Fruit fly (Drosophila melanogaster) whole organism, embryonic: ENCODE measurements around the gene Spc105R.

ENCODE experiments used
- Adf1 ChIP-seq: fragments of 200-800 bp; sonication (Bioruptor generic); IDR thresholded peaks from 2 replicates; pipeline ENCODE4 v1.3.6; 2022; ENCODE audit warnings: missing biosample characterization, missing genetic modification characterization
- CG10274 ChIP-seq: fragments of 200-800 bp; sonication (Bioruptor generic); optimal IDR thresholded peaks from 3 replicates; lab custom pipeline; 2017; ENCODE audit warnings: missing biosample characterization, mild to moderate bottlenecking, missing genetic modification characterization
- CG11085 ChIP-seq: fragments of 200-800 bp; sonication (Bioruptor generic); IDR thresholded peaks from 2 replicates; pipeline ENCODE4 v1.3.6; 2022; ENCODE audit warnings: missing biosample characterization, missing genetic modification characterization
- CG13424 ChIP-seq: fragments of 200-800 bp; sonication (Bioruptor generic); optimal IDR thresholded peaks from 2 replicates; lab custom pipeline; 2019; ENCODE audit warnings: missing biosample characterization, mild to moderate bottlenecking, missing genetic modification characterization, moderate library complexity
- CG13624 ChIP-seq: fragments of 200-800 bp; sonication (Bioruptor generic); optimal IDR thresholded peaks from 2 replicates; lab custom pipeline; 2016; ENCODE audit warnings: missing biosample characterization, missing genetic modification characterization
- CG15269 ChIP-seq: fragments of 200-800 bp; sonication (Bioruptor generic); optimal IDR thresholded peaks from 2 replicates; lab custom pipeline; 2018; ENCODE audit warnings: missing biosample characterization, mild to moderate bottlenecking, missing genetic modification characterization, moderate library complexity
- CG15479 ChIP-seq: fragments of 200-800 bp; sonication (Bioruptor generic); optimal IDR thresholded peaks from 3 replicates; lab custom pipeline; 2019; ENCODE audit warnings: missing biosample characterization, mild to moderate bottlenecking, missing genetic modification characterization, moderate library complexity
- CG17359 ChIP-seq: fragments of 200-800 bp; sonication (Bioruptor generic); optimal IDR thresholded peaks from 3 replicates; lab custom pipeline; 2018; ENCODE audit warnings: missing biosample characterization, mild to moderate bottlenecking, missing genetic modification characterization, moderate library complexity
- CG18011 ChIP-seq: fragments of 200-800 bp; sonication (Bioruptor generic); optimal IDR thresholded peaks from 2 replicates; lab custom pipeline; 2017; ENCODE audit warnings: missing biosample characterization, missing genetic modification characterization, mild to moderate bottlenecking, moderate library complexity, missing genotype
- CG1832 ChIP-seq: fragments of 200-800 bp; sonication (Bioruptor generic); optimal IDR thresholded peaks from 2 replicates; lab custom pipeline; 2017; ENCODE audit warnings: missing biosample characterization, mild to moderate bottlenecking, missing genetic modification characterization, inconsistent platforms
- CG31441 ChIP-seq: fragments of 200-800 bp; sonication (Bioruptor generic); IDR thresholded peaks from 2 replicates; pipeline ENCODE4 v1.3.6; 2022; ENCODE audit warnings: missing biosample characterization, missing genetic modification characterization
- CG32772 ChIP-seq: fragments of 200-800 bp; sonication (Bioruptor generic); IDR thresholded peaks from 2 replicates; pipeline ENCODE4 v1.3.6; 2022; ENCODE audit warnings: missing biosample characterization, missing genetic modification characterization
- CG34376 ChIP-seq: fragments of 200-800 bp; sonication (Bioruptor generic); optimal IDR thresholded peaks from 2 replicates; lab custom pipeline; 2018; ENCODE audit warnings: missing biosample characterization, mild to moderate bottlenecking, missing genetic modification characterization
- CG3995 ChIP-seq: fragments of 200-800 bp; sonication (Bioruptor generic); optimal IDR thresholded peaks from 3 replicates; lab custom pipeline; 2016; ENCODE audit warnings: missing biosample characterization, missing genetic modification characterization
- CG4617 ChIP-seq: fragments of 200-800 bp; sonication (Bioruptor generic); optimal IDR thresholded peaks from 3 replicates; lab custom pipeline; 2016; ENCODE audit warnings: missing biosample characterization, missing genetic modification characterization, borderline replicate concordance
- CG6175 ChIP-seq: fragments of 200-800 bp; sonication (Bioruptor generic); IDR thresholded peaks from 3 replicates; pipeline ENCODE4 v1.3.6; 2022; ENCODE audit warnings: missing biosample characterization, missing genetic modification characterization
- CG7271 ChIP-seq: fragments of 200-800 bp; sonication (Bioruptor generic); optimal IDR thresholded peaks from 2 replicates; lab custom pipeline; 2018; ENCODE audit warnings: missing biosample characterization, mild to moderate bottlenecking, missing genetic modification characterization, moderate library complexity
- CG7786 ChIP-seq: fragments of 200-800 bp; sonication (Bioruptor generic); optimal IDR thresholded peaks from 2 replicates; lab custom pipeline; 2016; ENCODE audit warnings: missing biosample characterization, missing genetic modification characterization
- CG9609 ChIP-seq: fragments of 200-800 bp; sonication (Bioruptor generic); optimal IDR thresholded peaks from 3 replicates; lab custom pipeline; 2016; ENCODE audit warnings: missing biosample characterization, missing genetic modification characterization
- Dip2 ChIP-seq: fragments of 200-800 bp; sonication (Bioruptor generic); IDR thresholded peaks from 2 replicates; pipeline ENCODE4 v1.3.6; 2022; ENCODE audit warnings: missing biosample characterization, missing genetic modification characterization
- Dref ChIP-seq: fragments of 200-800 bp; sonication (Bioruptor generic); IDR thresholded peaks from 2 replicates; pipeline ENCODE4 v1.3.6; 2022; ENCODE audit warnings: missing biosample characterization, missing genetic modification characterization
- E2f1 ChIP-seq: fragments of 200-800 bp; sonication (Bioruptor generic); IDR thresholded peaks from 2 replicates; pipeline ENCODE4 v1.3.6; 2022; ENCODE audit warnings: missing biosample characterization, missing genetic modification characterization
- Gug ChIP-seq: fragments of 200-800 bp; sonication (Bioruptor generic); IDR thresholded peaks from 4 replicates; pipeline ENCODE4 v1.3.6; 2022; ENCODE audit warnings: missing biosample characterization, missing genetic modification characterization
- H15 ChIP-seq: fragments of 200-800 bp; sonication (Bioruptor generic); IDR thresholded peaks from 3 replicates; pipeline ENCODE4 v1.3.6; 2022; ENCODE audit warnings: missing biosample characterization, missing genetic modification characterization
- HLH3B ChIP-seq: fragments of 200-800 bp; sonication (Bioruptor generic); IDR thresholded peaks from 2 replicates; pipeline ENCODE4 v1.3.6; 2022; ENCODE audit warnings: missing biosample characterization, missing genetic modification characterization
- Hr78 ChIP-seq, 2 experiments: fragments of 200-800 bp in 1 of 2; fragments of >200 bp in 1 of 2; sonication (Bioruptor generic) in 1 of 2; optimal IDR thresholded peaks; 2 replicates each; lab custom pipeline; 2017 to 2019; ENCODE audit warnings: missing biosample characterization in 2 of 2, missing genetic modification characterization in 2 of 2, mild to moderate bottlenecking in 1 of 2, moderate library complexity in 1 of 2
- Hsf ChIP-seq: fragments of 200-800 bp; sonication (Bioruptor generic); optimal IDR thresholded peaks from 3 replicates; lab custom pipeline; 2016; ENCODE audit warnings: missing biosample characterization, missing genetic modification characterization
- Nf-YB ChIP-seq: fragments of 200-800 bp; sonication (Bioruptor generic); optimal IDR thresholded peaks from 3 replicates; lab custom pipeline; 2019; ENCODE audit warnings: missing biosample characterization, mild to moderate bottlenecking, missing genetic modification characterization, moderate library complexity
- Optix ChIP-seq: fragments of 200-800 bp; sonication (Bioruptor generic); IDR thresholded peaks from 3 replicates; pipeline ENCODE4 v1.3.6; 2022; ENCODE audit warnings: missing biosample characterization, missing genetic modification characterization
- Sin3A ChIP-seq: fragments of >200 bp; optimal IDR thresholded peaks from 2 replicates; lab custom pipeline; 2018
- Xbp1 ChIP-seq: fragments of 200-800 bp; sonication (Bioruptor generic); optimal IDR thresholded peaks from 3 replicates; lab custom pipeline; 2016; ENCODE audit warnings: missing biosample characterization, mild to moderate bottlenecking, missing genetic modification characterization
- abd-A ChIP-seq: fragments of 200-800 bp; sonication (Bioruptor generic); optimal IDR thresholded peaks from 3 replicates; lab custom pipeline; 2019; ENCODE audit warnings: missing biosample characterization, mild to moderate bottlenecking, missing genetic modification characterization, moderate library complexity
- ap ChIP-seq: fragments of 200-800 bp; sonication (Bioruptor generic); IDR thresholded peaks from 2 replicates; pipeline ENCODE4 v1.3.6; 2022; ENCODE audit warnings: missing biosample characterization, missing genetic modification characterization
- ash1 ChIP-seq: fragments of 200-800 bp; sonication (Bioruptor generic); optimal IDR thresholded peaks from 2 replicates; lab custom pipeline; 2018; ENCODE audit warnings: missing biosample characterization, mild to moderate bottlenecking, missing genetic modification characterization
- chinmo ChIP-seq: fragments of 200-800 bp; sonication (Bioruptor generic); IDR thresholded peaks from 4 replicates; pipeline ENCODE4 v1.3.6; 2022; ENCODE audit warnings: missing biosample characterization, missing genetic modification characterization; ENCODE audit not compliant: partially characterized antibody
- chm ChIP-seq: fragments of 200-800 bp; sonication (Bioruptor generic); IDR thresholded peaks from 2 replicates; pipeline ENCODE4 v1.3.6; 2022; ENCODE audit warnings: missing biosample characterization, missing genetic modification characterization
- croc ChIP-seq: fragments of 200-800 bp; sonication (Bioruptor generic); conservative IDR thresholded peaks from 3 replicates; pipeline ENCODE4 v1.3.6; 2022; ENCODE audit warnings: missing biosample characterization, missing genetic modification characterization
- ewg ChIP-seq: fragments of 200-800 bp; sonication (Bioruptor generic); optimal IDR thresholded peaks from 3 replicates; lab custom pipeline; 2017; ENCODE audit warnings: mild to moderate bottlenecking, missing biosample characterization, missing genetic modification reagents, missing genetic modification characterization
- fd64A ChIP-seq: fragments of 200-800 bp; sonication (Bioruptor generic); optimal IDR thresholded peaks from 3 replicates; lab custom pipeline; 2018; ENCODE audit warnings: missing biosample characterization, mild to moderate bottlenecking, missing genetic modification characterization
- gro ChIP-seq: fragments of 200-800 bp; sonication (Bioruptor generic); optimal IDR thresholded peaks from 2 replicates; lab custom pipeline; 2016; ENCODE audit warnings: missing biosample characterization, missing genetic modification characterization
- jumu ChIP-seq: fragments of 200-800 bp; sonication (Bioruptor generic); optimal IDR thresholded peaks from 3 replicates; lab custom pipeline; 2016; ENCODE audit warnings: missing biosample characterization, missing genetic modification characterization
- kni ChIP-seq: fragments of 200-800 bp; sonication (Bioruptor generic); optimal IDR thresholded peaks from 3 replicates; lab custom pipeline; 2017; ENCODE audit warnings: mild to moderate bottlenecking, missing biosample characterization, missing genetic modification reagents, missing genetic modification characterization
- pita ChIP-seq: fragments of 200-800 bp; sonication (Bioruptor generic); optimal IDR thresholded peaks from 2 replicates; lab custom pipeline; 2017; ENCODE audit warnings: missing biosample characterization, mild to moderate bottlenecking, missing genetic modification characterization
- ro ChIP-seq: fragments of 200-800 bp; sonication (Bioruptor generic); IDR thresholded peaks from 2 replicates; pipeline ENCODE4 v1.3.6; 2022; ENCODE audit warnings: missing biosample characterization, missing genetic modification characterization
- tap ChIP-seq: fragments of 200-800 bp; optimal IDR thresholded peaks from 3 replicates; lab custom pipeline; 2019; ENCODE audit warnings: missing biosample characterization, mild to moderate bottlenecking, missing genetic modification characterization, moderate library complexity
- trem ChIP-seq: fragments of 200-800 bp; optimal IDR thresholded peaks from 3 replicates; lab custom pipeline; 2019; ENCODE audit warnings: missing biosample characterization, mild to moderate bottlenecking, missing genetic modification characterization, moderate library complexity
- ttk ChIP-seq: fragments of 200-800 bp; sonication (Bioruptor generic); IDR thresholded peaks from 2 replicates; pipeline ENCODE4 v2.1.2; 2022; ENCODE audit warnings: missing biosample characterization, missing genetic modification characterization
- tup ChIP-seq: fragments of 200-800 bp; sonication (Bioruptor generic); optimal IDR thresholded peaks from 2 replicates; lab custom pipeline; 2016; ENCODE audit warnings: missing biosample characterization, mild to moderate bottlenecking, missing genetic modification characterization, moderate library complexity
- tx ChIP-seq: fragments of 200-800 bp; sonication (Bioruptor generic); optimal IDR thresholded peaks from 2 replicates; lab custom pipeline; 2016; ENCODE audit warnings: missing biosample characterization, missing genetic modification characterization
- vfl ChIP-seq: fragments of 200-800 bp; sonication (Bioruptor generic); optimal IDR thresholded peaks from 2 replicates; lab custom pipeline; 2016; ENCODE audit warnings: missing biosample characterization, missing genetic modification characterization
- vvl ChIP-seq: fragments of 200-800 bp; sonication (Bioruptor generic); IDR thresholded peaks from 2 replicates; pipeline ENCODE4 v1.3.6; 2022; ENCODE audit warnings: missing biosample characterization, missing genetic modification characterization

Spc105R gene

DNA sequence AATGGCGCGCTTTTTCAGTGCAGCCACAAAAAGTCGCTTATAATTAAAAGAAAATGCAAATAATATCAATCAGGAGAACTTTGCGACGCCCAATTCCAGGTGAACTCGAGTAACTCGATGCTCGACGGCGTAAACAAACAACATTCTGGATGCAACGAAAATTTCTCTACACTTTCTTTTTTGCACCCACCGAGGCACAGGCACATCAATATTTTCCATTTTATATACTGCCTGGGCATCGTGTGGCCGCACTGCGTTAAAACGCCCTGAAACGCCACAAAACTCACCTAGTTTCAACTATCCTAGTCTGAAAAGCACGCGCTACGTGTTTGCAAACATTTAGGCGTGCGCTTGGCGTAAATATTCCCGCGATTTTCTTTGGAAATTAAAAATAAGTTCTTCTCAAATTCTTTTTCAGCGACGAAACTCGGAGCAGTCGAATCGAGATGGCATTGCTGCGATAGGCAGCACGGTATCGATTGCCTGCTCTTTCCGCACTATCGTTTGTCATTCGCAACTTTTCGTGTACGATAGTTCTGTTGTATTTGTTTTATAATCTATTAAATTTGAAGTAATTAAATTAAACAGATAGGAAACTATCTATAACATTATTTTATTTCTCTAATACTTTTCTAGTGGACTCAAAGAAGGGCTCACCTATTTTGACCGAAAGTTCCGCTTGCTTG is 14.3 kb upstream of the Spc105R start, which contains the start of gene Pcif1 (continued):
- TF ChIP-seq kni (GFP tag; lab: Kevin White, UChicago) = no peak
- no peak for TF ChIP-seq CG9609 (GFP tag; lab: Kevin White, UChicago)
- TF ChIP-seq Adf1 (GFP tag; lab: Robert Waterston, UW) = peak; percentile 15; the same call in 1 of the 2 replicates
- no peak for TF ChIP-seq Dip2 (GFP tag; lab: Robert Waterston, UW)
- no peak for TF ChIP-seq tx (GFP tag; lab: Kevin White, UChicago)
- no peak for TF ChIP-seq HLH3B (GFP tag; lab: Robert Waterston, UW)
- TF ChIP-seq tup (GFP tag; lab: Kevin White, UChicago) = no peak
- TF ChIP-seq tap (tag; lab: Kevin White, UChicago) = no peak
- no peak for TF ChIP-seq CG15479 (GFP tag; lab: Kevin White, UChicago)
- peak; percentile 32 for TF ChIP-seq CG34376 (GFP tag; lab: Kevin White, UChicago)
- no peak for TF ChIP-seq croc (GFP tag; lab: Robert Waterston, UW)
- TF ChIP-seq CG13424 (tag; lab: Kevin White, UChicago) = no peak
- TF ChIP-seq ap (GFP tag; lab: Robert Waterston, UW) = no peak
- TF ChIP-seq ro (GFP tag; lab: Robert Waterston, UW) = no peak
- TF ChIP-seq CG6175 = no peak
- TF ChIP-seq ttk (GFP tag; lab: Robert Waterston, UW) = no peak
- TF ChIP-seq Sin3A = peak; percentile 46
- no peak for TF ChIP-seq CG13624 (GFP tag; lab: Kevin White, UChicago)
- TF ChIP-seq Hr78 (GFP tag; optimal IDR thresholded peaks at IDR 0.05; lab: Kevin White, UChicago) = no peak
- TF ChIP-seq CG15269 = no peak
- no peak for TF ChIP-seq fd64A (GFP tag; lab: Kevin White, UChicago)
- TF ChIP-seq CG7271 (tag; lab: Kevin White, UChicago) = peak; percentile 65
- TF ChIP-seq H15 (GFP tag; lab: Robert Waterston, UW) = no peak
- no peak for TF ChIP-seq CG7786 (GFP tag; lab: Kevin White, UChicago)
- TF ChIP-seq CG1832 (GFP tag; lab: Kevin White, UChicago) = no peak
- peak; percentile 44 for TF ChIP-seq CG4617 (GFP tag; lab: Kevin White, UChicago)
- no peak for TF ChIP-seq jumu
- no peak for TF ChIP-seq Optix (GFP tag; lab: Robert Waterston, UW)
- TF ChIP-seq CG31441 (GFP tag; lab: Robert Waterston, UW) = no peak
- no peak for TF ChIP-seq Hsf (GFP tag; lab: Kevin White, UChicago)
- TF ChIP-seq Nf-YB (GFP tag; lab: Kevin White, UChicago) = peak; percentile 1
- TF ChIP-seq CG17359 (tag; lab: Kevin White, UChicago) = no peak
- TF ChIP-seq CG32772 (GFP tag; lab: Robert Waterston, UW) = no peak
- no peak for TF ChIP-seq CG18011 (GFP tag; lab: Kevin White, UChicago)
- peak; percentile 41 for TF ChIP-seq CG3995 (GFP tag; lab: Kevin White, UChicago)
- no peak for TF ChIP-seq pita (GFP tag; lab: Kevin White, UChicago)
- TF ChIP-seq E2f1 (GFP tag; lab: Robert Waterston, UW) = no peak
- no peak for TF ChIP-seq ewg (GFP tag; lab: Kevin White, UChicago)
- TF ChIP-seq abd-A (tag; lab: Kevin White, UChicago) = no peak
- no peak for TF ChIP-seq Xbp1
- peak; percentile 67 for TF ChIP-seq trem (tag; lab: Kevin White, UChicago)
- peak; percentile 100 for TF ChIP-seq chinmo (GFP tag; lab: Robert Waterston, UW)
- no peak for TF ChIP-seq CG11085
- TF ChIP-seq ash1 (GFP tag; lab: Kevin White, UChicago) = no peak
- TF ChIP-seq vvl (GFP tag; lab: Robert Waterston, UW) = peak; percentile 20; the same call in 1 of the 2 replicates
- TF ChIP-seq chm (GFP tag; lab: Robert Waterston, UW) = peak; percentile 37; the same call in 1 of the 2 replicates
- TF ChIP-seq CG10274 (GFP tag; lab: Kevin White, UChicago) = no peak
- TF ChIP-seq Dref (GFP tag; lab: Robert Waterston, UW) = peak; percentile 97
- peak; percentile 33 for TF ChIP-seq gro (GFP tag; lab: Kevin White, UChicago)
- TF ChIP-seq Gug (GFP tag; lab: Robert Waterston, UW) = peak; percentile 63; the same call in 2 of the 4 replicates
- TF ChIP-seq vfl (GFP tag; lab: Kevin White, UChicago) = no peak
